Fruit fly (Drosophila melanogaster): ENCODE results near the gene CG11964.

The CG11964 gene

DNA sequence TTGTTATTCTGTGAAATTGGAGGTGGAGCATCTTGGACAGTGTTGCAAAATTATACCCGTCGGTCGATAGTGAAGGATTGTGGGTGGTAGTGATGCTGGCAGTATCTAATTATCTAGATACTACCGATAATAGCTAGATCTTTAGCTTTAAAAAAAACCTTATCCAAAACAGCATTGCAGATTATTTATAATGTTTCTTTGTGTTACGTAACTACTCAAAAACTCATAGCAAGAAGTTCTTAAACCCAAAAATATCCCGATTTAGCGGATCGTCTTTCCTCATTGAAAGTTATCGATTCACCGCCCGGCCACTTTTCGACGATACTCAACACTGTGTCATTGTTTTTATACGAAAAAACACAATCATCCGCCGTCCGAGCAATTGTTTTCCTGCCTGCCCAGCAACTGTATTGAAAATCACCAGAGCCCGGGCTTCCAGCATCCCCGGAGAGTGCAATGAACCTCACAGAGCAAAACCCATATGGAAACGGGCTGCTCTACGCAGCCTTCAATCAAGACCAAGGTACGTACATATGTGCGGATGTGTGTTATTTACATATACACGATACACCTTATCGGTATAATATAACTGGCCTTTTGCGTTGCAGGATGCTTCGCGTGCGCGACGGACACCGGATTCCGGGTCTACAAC lies 48.2 kb upstream of the CG11964 start, which contains the start of gene CG11975 (continued):
- TF ChIP-seq CG13624 (GFP tag; optimal IDR thresholded peaks at IDR 0.05) = peak; percentile 93
- peak; percentile 41 for TF ChIP-seq Ssrp (tag; optimal IDR thresholded peaks at IDR 0.05)
- TF ChIP-seq CG8281 (tag; optimal IDR thresholded peaks at IDR 0.05) = no peak
- peak; percentile 57 for TF ChIP-seq Dek (tag; optimal IDR thresholded peaks at IDR 0.05)
- TF ChIP-seq wor (GFP tag; IDR thresholded peaks at IDR 0.05) = peak; percentile 36; the same call in 1 of the 2 replicates
- TF ChIP-seq ash1 (GFP tag; optimal IDR thresholded peaks at IDR 0.05) = no peak
- TF ChIP-seq CG15601 (tag; optimal IDR thresholded peaks at IDR 0.05) = peak; percentile 60
- TF ChIP-seq CG10274 (GFP tag; optimal IDR thresholded peaks at IDR 0.05) = no peak
- TF ChIP-seq PHDP (tag; optimal IDR thresholded peaks at IDR 0.05) = peak; percentile 70
- no peak for TF ChIP-seq CTCF (GFP tag; optimal IDR thresholded peaks at IDR 0.05)
- TF ChIP-seq CG13123 (GFP tag; optimal IDR thresholded peaks at IDR 0.05) = peak; percentile 36
- 0 out of 2 replicates have a peak, but pooled peaks have one; percentile 21 for TF ChIP-seq CG10959 (GFP tag; IDR thresholded peaks at IDR 0.05)
- TF ChIP-seq Meics (GFP tag; optimal IDR thresholded peaks at IDR 0.05) = peak; percentile 57
- peak; percentile 61 for TF ChIP-seq vvl (GFP tag; IDR thresholded peaks at IDR 0.05)
- peak; percentile 38 for TF ChIP-seq gcm2 (GFP tag; optimal IDR thresholded peaks at IDR 0.05)
- 0 out of 2 replicates have a peak, but pooled peaks have one; percentile 44 for TF ChIP-seq Awh (GFP tag; IDR thresholded peaks at IDR 0.05)
- no peak for TF ChIP-seq CG11696 (GFP tag; IDR thresholded peaks at IDR 0.05)
- TF ChIP-seq CG18619 (GFP tag; optimal IDR thresholded peaks at IDR 0.05) = peak; percentile 57
- TF ChIP-seq chif (GFP tag; optimal IDR thresholded peaks at IDR 0.05) = peak; percentile 72 to 81
- peak; percentile 73 for TF ChIP-seq al (GFP tag; IDR thresholded peaks at IDR 0.05)
- peak; percentile 80 for TF ChIP-seq CG16863 (GFP tag; optimal IDR thresholded peaks at IDR 0.05)
- peak; percentile 92 for TF ChIP-seq HLH54F (GFP tag; optimal IDR thresholded peaks at IDR 0.05)
- TF ChIP-seq Hey (tag; optimal IDR thresholded peaks at IDR 0.05) = no peak
- no peak for TF ChIP-seq Nf-YC (tag; optimal IDR thresholded peaks at IDR 0.05)
- peak; percentile 70 for TF ChIP-seq lmd (GFP tag; IDR thresholded peaks at IDR 0.05)
- TF ChIP-seq CG11093 (GFP tag; IDR thresholded peaks at IDR 0.05) = no peak
- TF ChIP-seq CG33213 (GFP tag; optimal IDR thresholded peaks at IDR 0.05) = peak; percentile 63
- TF ChIP-seq dm (GFP tag; optimal IDR thresholded peaks at IDR 0.05) = peak; percentile 66
- TF ChIP-seq Deaf1 (tag; optimal IDR thresholded peaks at IDR 0.05) = no peak
- no peak for TF ChIP-seq CG17568 (GFP tag; optimal IDR thresholded peaks at IDR 0.05)
- peak; percentile 50 for TF ChIP-seq ewg (GFP tag; optimal IDR thresholded peaks at IDR 0.05)
- peak; percentile 77 for TF ChIP-seq knrl (GFP tag; IDR thresholded peaks at IDR 0.05; ENCODE audit: partially characterized antibody)
- TF ChIP-seq CG7928 (GFP tag; optimal IDR thresholded peaks at IDR 0.05) = no peak
- TF ChIP-seq Taf1 (GFP tag; IDR thresholded peaks at IDR 0.05) = peak; percentile 58
- TF ChIP-seq Hmx (GFP tag; optimal IDR thresholded peaks at IDR 0.05) = no peak
- TF ChIP-seq Stat92E (GFP tag; optimal IDR thresholded peaks at IDR 0.05) = peak in 1 of 3 experiments; percentile 65
- peak; percentile 67 for TF ChIP-seq trh (GFP tag; optimal IDR thresholded peaks at IDR 0.05)
- no peak for TF ChIP-seq CG11723 (GFP tag; optimal IDR thresholded peaks at IDR 0.05)
- TF ChIP-seq wdn (GFP tag; IDR thresholded peaks at IDR 0.05) = peak; percentile 24; the same call in 1 of the 2 replicates
- no peak for TF ChIP-seq H15 (GFP tag; IDR thresholded peaks at IDR 0.05)
- TF ChIP-seq Spps (tag; optimal IDR thresholded peaks at IDR 0.05) = peak; percentile 4
- TF ChIP-seq Hr3 (GFP tag; optimal IDR thresholded peaks at IDR 0.05) = peak; percentile 73
- TF ChIP-seq D (optimal IDR thresholded peaks at IDR 0.05) = peak; percentile 57
- TF ChIP-seq D (GFP tag; optimal IDR thresholded peaks at IDR 0.05) = peak; percentile 16
- TF ChIP-seq D19A (tag; optimal IDR thresholded peaks at IDR 0.05) = no peak
- peak; percentile 64 for TF ChIP-seq CG16813 (GFP tag; IDR thresholded peaks at IDR 0.05; ENCODE audit: partially characterized antibody)
- no peak for TF ChIP-seq lov (optimal IDR thresholded peaks at IDR 0.05)
- no peak for TF ChIP-seq lov (GFP tag; IDR thresholded peaks at IDR 0.05)
- peak; percentile 44 for TF ChIP-seq CG7987 (GFP tag; optimal IDR thresholded peaks at IDR 0.05)
- TF ChIP-seq CG3065 (GFP tag; optimal IDR thresholded peaks at IDR 0.05) = peak; percentile 66
- TF ChIP-seq pnt (GFP tag; optimal IDR thresholded peaks at IDR 0.05) = peak; percentile 68

All from whole organism, embryonic.